Worm (Caenorhabditis elegans) whole organism, L4 larva: ENCODE measurements around the gene ZK1086.3.

ENCODE experiments used
- Y105C5A.15 ChIP-seq: fragments of 200-800 bp; sonication (Bioruptor generic); IDR thresholded peaks from 2 replicates; pipeline ENCODE4 v1.3.6; 2022; ENCODE audit warnings: missing genetic modification characterization, missing compliant biosample characterization
- ZK337.2 ChIP-seq: fragments of 200-800 bp; sonication (Bioruptor generic); IDR thresholded peaks from 2 replicates; pipeline ENCODE4 v1.3.6; 2022; ENCODE audit warnings: missing genetic modification reagents, missing genetic modification characterization, missing compliant biosample characterization
- aha-1 ChIP-seq: fragments of 150-350 bp; peaks from one replicate; lab custom pipeline; 2014; ENCODE audit warnings: missing biosample characterization, missing genetic modification characterization
- arid-1 ChIP-seq: fragments of 200-800 bp; sonication (Bioruptor generic); conservative IDR thresholded peaks from 2 replicates; pipeline ENCODE4 v1.3.6; 2022; ENCODE audit warnings: missing genetic modification reagents, missing genetic modification characterization, missing compliant biosample characterization
- ceh-20 ChIP-seq: fragments of 200-800 bp; sonication (Bioruptor generic); IDR thresholded peaks from 2 replicates; pipeline ENCODE4 v1.3.6; 2022; ENCODE audit warnings: missing genetic modification reagents, missing genetic modification characterization, missing compliant biosample characterization
- ceh-32 ChIP-seq: sonication (generic microtip); optimal IDR thresholded peaks from 2 replicates; lab custom pipeline; 2016; ENCODE audit warnings: mild to moderate bottlenecking, missing genetic modification characterization, missing compliant biosample characterization; ENCODE audit not compliant: poor library complexity
- ceh-82 ChIP-seq: sonication (generic microtip); optimal IDR thresholded peaks from 2 replicates; lab custom pipeline; 2017; ENCODE audit warnings: missing biosample characterization, missing genetic modification characterization
- cey-2 ChIP-seq: sonication (generic microtip); optimal IDR thresholded peaks from 3 replicates; lab custom pipeline; 2017; ENCODE audit warnings: missing genetic modification characterization, mild to moderate bottlenecking, missing compliant biosample characterization, antibody characterized with exemption, borderline replicate concordance; ENCODE audit not compliant: insufficient read depth
- ctbp-1 ChIP-seq: fragments of 200-800 bp; sonication (Bioruptor generic); IDR thresholded peaks from 2 replicates; pipeline ENCODE4 v1.3.6; 2022; ENCODE audit warnings: missing genetic modification reagents, missing genetic modification characterization, missing compliant biosample characterization
- daf-19 ChIP-seq: fragments of 200-800 bp; sonication (Bioruptor generic); conservative IDR thresholded peaks from 2 replicates; pipeline ENCODE4 v1.3.6; 2022; ENCODE audit warnings: missing genetic modification characterization, missing compliant biosample characterization
- dmd-6 ChIP-seq: fragments of 200-800 bp; sonication (Bioruptor generic); IDR thresholded peaks from 2 replicates; pipeline ENCODE4 v1.3.6; 2022; ENCODE audit warnings: missing genetic modification reagents, missing genetic modification characterization, missing compliant biosample characterization
- dve-1 ChIP-seq: sonication (generic microtip); optimal IDR thresholded peaks from 2 replicates; lab custom pipeline; 2017; ENCODE audit warnings: antibody characterized with exemption, mild to moderate bottlenecking, missing genetic modification characterization, missing compliant biosample characterization; ENCODE audit not compliant: insufficient read depth
- egl-43 ChIP-seq: fragments of 200-800 bp; sonication (Bioruptor generic); IDR thresholded peaks from 2 replicates; pipeline ENCODE4 v1.3.6; 2022; ENCODE audit warnings: missing genetic modification reagents, missing genetic modification characterization, missing compliant biosample characterization
- fos-1 ChIP-seq: fragments of 150-350 bp; optimal IDR thresholded peaks from 2 replicates; lab custom pipeline; 2014; ENCODE audit warnings: missing biosample characterization, missing genetic modification characterization
- hif-1 ChIP-seq, 2 experiments: sonication (generic microtip); optimal IDR thresholded peaks; 2 replicates each; lab custom pipeline; 2016 to 2017; ENCODE audit warnings: missing compliant biosample characterization in 2 of 2, missing genetic modification characterization in 2 of 2, missing genetic modification reagents in 2 of 2, missing genotype in 2 of 2, mild to moderate bottlenecking in 1 of 2
- hlh-11 ChIP-seq: fragments of 200-800 bp; sonication (Bioruptor generic); optimal IDR thresholded peaks from 2 replicates; lab custom pipeline; 2018; ENCODE audit warnings: mild to moderate bottlenecking, missing genetic modification characterization, missing compliant biosample characterization
- hlh-30 ChIP-seq: sonication (generic microtip); optimal IDR thresholded peaks from 2 replicates; lab custom pipeline; 2017; ENCODE audit warnings: antibody characterized with exemption, mild to moderate bottlenecking, missing genetic modification characterization, missing compliant biosample characterization; ENCODE audit not compliant: insufficient read depth
- hmg-1.1 ChIP-seq: fragments of 200-800 bp; sonication (Bioruptor generic); IDR thresholded peaks from 2 replicates; pipeline ENCODE4 v1.3.6; 2022; ENCODE audit warnings: missing genetic modification reagents, missing genetic modification characterization, missing compliant biosample characterization
- jun-1 ChIP-seq: fragments of 150-350 bp; optimal IDR thresholded peaks from 2 replicates; lab custom pipeline; 2014; ENCODE audit warnings: missing biosample characterization, missing genetic modification reagents, missing genetic modification characterization
- lin-1 ChIP-seq: fragments of 200-800 bp; sonication (Bioruptor generic); IDR thresholded peaks from 2 replicates; pipeline ENCODE4 v1.3.6; 2022; ENCODE audit warnings: missing genetic modification reagents, missing genetic modification characterization, missing compliant biosample characterization
- lin-29 ChIP-seq: fragments of 200-800 bp; sonication (Bioruptor generic); IDR thresholded peaks from 2 replicates; pipeline ENCODE4 v1.3.6; 2022; ENCODE audit warnings: missing genetic modification reagents, missing genetic modification characterization, missing compliant biosample characterization
- lin-39 ChIP-seq: fragments of 150-350 bp; optimal IDR thresholded peaks from 2 replicates; lab custom pipeline; 2014; ENCODE audit warnings: missing biosample characterization, missing genetic modification reagents, missing genetic modification characterization
- lir-3 ChIP-seq: sonication (generic microtip); optimal IDR thresholded peaks from 2 replicates; lab custom pipeline; 2016; ENCODE audit warnings: mild to moderate bottlenecking, missing genetic modification characterization, missing compliant biosample characterization
- lsy-2 ChIP-seq, 2 experiments: fragments of 150-350 bp in 1 of 2; sonication (generic microtip) in 1 of 2; optimal IDR thresholded peaks; 2 replicates each; lab custom pipeline; 2014 to 2017; ENCODE audit warnings: missing biosample characterization in 2 of 2, missing genetic modification characterization in 2 of 2
- mdl-1 ChIP-seq, 2 experiments: fragments of 150-350 bp in 1 of 2; sonication (generic microtip) in 1 of 2; optimal IDR thresholded peaks; 2 replicates each; lab custom pipeline; 2014 to 2017; ENCODE audit warnings: missing biosample characterization in 2 of 2, missing genetic modification characterization in 2 of 2
- mdt-29 ChIP-seq: fragments of 200-800 bp; sonication (Bioruptor generic); IDR thresholded peaks from 2 replicates; pipeline ENCODE4 v1.3.6; 2022; ENCODE audit warnings: missing genetic modification reagents, missing genetic modification characterization, missing compliant biosample characterization
- mep-1 ChIP-seq: fragments of 150-350 bp; sonication (generic microtip); optimal IDR thresholded peaks from 3 replicates; lab custom pipeline; 2014; ENCODE audit warnings: missing biosample characterization, missing genetic modification characterization
- mes-2 ChIP-seq: sonication (generic microtip); optimal IDR thresholded peaks from 2 replicates; lab custom pipeline; 2016; ENCODE audit warnings: missing genotype, mild to moderate bottlenecking, missing genetic modification characterization, missing compliant biosample characterization; ENCODE audit not compliant: poor library complexity, severe bottlenecking
- mxl-3 ChIP-seq: fragments of 200-800 bp; sonication (Bioruptor generic); optimal IDR thresholded peaks from 2 replicates; lab custom pipeline; 2018; ENCODE audit warnings: mild to moderate bottlenecking, missing genetic modification characterization, missing compliant biosample characterization
- nhr-11 ChIP-seq: fragments of 150-350 bp; optimal IDR thresholded peaks from 2 replicates; lab custom pipeline; 2014; ENCODE audit warnings: missing biosample characterization, missing genetic modification characterization
- nhr-237 ChIP-seq: sonication (generic microtip); optimal IDR thresholded peaks from 2 replicates; lab custom pipeline; 2017; ENCODE audit warnings: missing biosample characterization, missing genetic modification characterization
- nhr-28 ChIP-seq: fragments of 150-350 bp; optimal IDR thresholded peaks from 2 replicates; lab custom pipeline; 2014; ENCODE audit warnings: missing biosample characterization, missing genetic modification characterization
- nhr-41 ChIP-seq: fragments of 200-800 bp; sonication (Bioruptor generic); IDR thresholded peaks from 2 replicates; pipeline ENCODE4 v1.3.6; 2022; ENCODE audit warnings: missing genetic modification reagents, missing genetic modification characterization, missing compliant biosample characterization
- nhr-48 ChIP-seq: sonication (generic microtip); optimal IDR thresholded peaks from 2 replicates; lab custom pipeline; 2016; ENCODE audit warnings: mild to moderate bottlenecking, missing genetic modification characterization, missing compliant biosample characterization
- nhr-6 ChIP-seq: fragments of 150-350 bp; optimal IDR thresholded peaks from 2 replicates; lab custom pipeline; 2014; ENCODE audit warnings: missing biosample characterization, missing genetic modification characterization
- nhr-77 ChIP-seq: fragments of 150-350 bp; optimal IDR thresholded peaks from 2 replicates; lab custom pipeline; 2014; ENCODE audit warnings: missing biosample characterization, missing genetic modification characterization
- pqm-1 ChIP-seq: sonication (generic microtip); optimal IDR thresholded peaks from 2 replicates; lab custom pipeline; 2017; ENCODE audit warnings: missing biosample characterization, missing genetic modification characterization
- rbr-2 ChIP-seq: sonication (generic microtip); optimal IDR thresholded peaks from 2 replicates; lab custom pipeline; 2016; ENCODE audit warnings: missing genotype, missing genetic modification characterization, missing compliant biosample characterization
- sdz-12 ChIP-seq: fragments of 200-800 bp; sonication (Bioruptor generic); optimal IDR thresholded peaks from 2 replicates; lab custom pipeline; 2018; ENCODE audit warnings: mild to moderate bottlenecking, missing genetic modification characterization, missing compliant biosample characterization
- skn-1 ChIP-seq: fragments of 150-350 bp; optimal IDR thresholded peaks from 2 replicates; lab custom pipeline; 2014; ENCODE audit warnings: missing biosample characterization, missing genetic modification characterization
- tra-1 ChIP-seq: fragments of 200-800 bp; sonication (Bioruptor generic); IDR thresholded peaks from 2 replicates; pipeline ENCODE4 v1.3.6; 2022; ENCODE audit warnings: missing genetic modification reagents, missing genetic modification characterization, missing compliant biosample characterization
- unc-62 ChIP-seq, 3 experiments: fragments of 150-350 bp in 1 of 3; sonication (generic microtip); optimal IDR thresholded peaks in 2 of 3; peaks in 1 of 3; 1 replicate in 1 of 3; 2 replicates in 2 of 3; lab custom pipeline; 2014 to 2017; ENCODE audit warnings: missing biosample characterization in 3 of 3, missing genetic modification characterization in 3 of 3, missing genetic modification reagents in 3 of 3, missing genotype in 1 of 3
- zip-2 ChIP-seq: fragments of 150-350 bp; optimal IDR thresholded peaks from 2 replicates; lab custom pipeline; 2014; ENCODE audit warnings: missing biosample characterization, missing genetic modification characterization
- ztf-7 ChIP-seq: fragments of 150-350 bp; optimal IDR thresholded peaks from 2 replicates; lab custom pipeline; 2014; ENCODE audit warnings: missing biosample characterization, missing genetic modification characterization

The ZK1086.3 gene

DNA sequence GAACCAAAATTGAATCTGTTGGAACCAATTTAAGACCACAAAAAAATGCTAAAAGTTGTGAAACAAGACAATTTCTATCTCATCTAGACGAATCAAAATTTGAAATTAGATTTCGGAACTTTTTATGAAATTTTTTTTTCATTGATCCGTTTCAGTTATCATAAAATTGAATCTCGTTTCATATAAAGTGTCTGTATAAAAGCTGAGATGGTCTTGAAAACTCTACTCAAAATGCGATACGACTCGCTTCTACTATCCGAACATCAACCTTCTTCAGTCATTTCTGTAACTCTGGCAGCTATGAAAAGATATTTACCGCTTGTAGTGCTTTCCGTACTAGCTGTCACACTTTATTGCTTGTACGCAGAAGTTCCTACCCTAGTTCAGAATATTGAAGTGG lies at the start of gene ZK1086.3:
TSS of gene ZK1086.3 (plus strand) at position 301 of the 400 bp plus-strand sequence.
- TF ChIP-seq zip-2 (no peak), ztf-7 (tag; lab: Kevin White, UChicago) (no peak), fos-1 (tag; lab: Kevin White, UChicago) (no peak), ZK337.2 (GFP tag; lab: Robert Waterston, UW) (no peak), nhr-41 (GFP tag; lab: Robert Waterston, UW) (no peak), lin-39 (tag; lab: Kevin White, UChicago) (no peak), nhr-48 (no peak), jun-1 (tag; lab: Kevin White, UChicago) (no peak), hlh-11 (tag; lab: Kevin White, UChicago) (no peak), mxl-3 (no peak)

DNA sequence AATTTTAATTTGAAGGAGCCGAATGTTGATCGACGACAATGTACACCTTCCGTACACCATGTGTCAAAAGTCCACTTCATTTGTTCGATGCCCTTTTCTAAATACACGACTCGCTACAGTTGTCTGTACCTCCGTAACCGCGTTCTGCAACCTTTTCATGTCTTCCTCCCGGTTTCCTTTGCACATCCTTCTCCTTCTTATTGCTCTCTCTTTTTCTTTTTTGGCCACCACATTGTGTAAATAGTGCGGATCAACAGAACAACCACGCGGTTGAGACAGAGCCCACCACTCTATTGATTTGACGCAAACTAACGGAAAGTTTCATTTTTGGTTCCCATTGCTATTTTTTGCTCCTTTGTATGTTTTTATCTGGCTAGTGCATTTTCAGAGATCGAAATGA lies 47.3 kb upstream of the ZK1086.3 start:
- no peak for TF ChIP-seq lin-1
- no peak for TF ChIP-seq nhr-77
- TF ChIP-seq ctbp-1: no peak
- TF ChIP-seq skn-1 (tag; lab: Kevin White, UChicago): no peak
- TF ChIP-seq ceh-32 (tag; lab: Kevin White, UChicago): no peak
- TF ChIP-seq Y105C5A.15 (GFP tag; lab: Robert Waterston, UW): no peak
- TF ChIP-seq hmg-1.1 (GFP tag; lab: Robert Waterston, UW): no peak

DNA sequence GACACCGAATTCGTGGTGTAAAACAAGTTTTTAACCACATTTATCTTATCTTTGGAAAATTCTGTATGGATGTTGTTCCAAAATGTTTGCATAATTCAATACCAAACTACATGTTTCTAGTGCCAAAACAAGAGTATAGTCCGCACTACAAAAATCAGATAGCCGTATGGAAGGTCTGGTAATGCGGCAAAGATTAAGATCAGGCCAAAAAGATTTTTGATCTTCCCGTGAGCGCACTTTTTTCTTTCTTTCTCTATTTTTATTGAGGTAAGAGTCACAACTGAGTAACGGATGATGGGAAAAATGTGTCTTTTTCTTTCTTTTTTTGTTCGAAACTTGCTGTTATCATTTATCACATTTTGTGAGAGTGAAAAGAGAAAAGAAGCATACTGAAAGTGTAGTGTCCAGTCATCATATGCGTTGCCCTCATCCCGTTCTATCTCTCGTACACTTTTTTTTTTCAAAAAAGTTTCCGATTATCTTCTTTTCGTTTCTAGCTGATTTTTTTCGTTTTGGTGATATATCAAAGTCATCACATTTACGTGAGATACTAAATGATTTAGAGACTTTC lies 46.0 kb upstream of the ZK1086.3 start:
- TF ChIP-seq nhr-11 (tag; lab: Kevin White, UChicago) (peak; percentile 67), lir-3 (tag; lab: Kevin White, UChicago) (no peak), cey-2 (tag; lab: Kevin White, UChicago) (no peak), egl-43 (no peak), unc-62 (GFP tag; optimal IDR thresholded peaks at IDR 0.05 in 1 of 2; lab: Kevin White, UChicago) (no peak), unc-62 (tag; optimal IDR thresholded peaks at IDR 0.05; lab: Kevin White, UChicago) (no peak), sdz-12 (no peak), rbr-2 (no peak), hlh-30 (tag; lab: Kevin White, UChicago) (peak; percentile 63), aha-1 (tag; lab: Kevin White, UChicago) (peak; percentile 42), tra-1 (GFP tag; lab: Robert Waterston, UW) (peak; percentile 75), ceh-20 (GFP tag; lab: Robert Waterston, UW) (peak; percentile 47; the same call in 1 of the 2 replicates), nhr-237 (tag; lab: Kevin White, UChicago) (no peak), hif-1 (tag; optimal IDR thresholded peaks at IDR 0.05; lab: Kevin White, UChicago) (peak in 1 of 2 experiments; percentile 47), mes-2 (tag; lab: Kevin White, UChicago) (no peak), skn-1 (tag; lab: Kevin White, UChicago) (no peak), lin-29 (no peak), mxl-3 (peak; percentile 68), dmd-6 (GFP tag; lab: Robert Waterston, UW) (peak; percentile 84), daf-19 (GFP tag; lab: Robert Waterston, UW) (no peak), arid-1 (GFP tag; lab: Robert Waterston, UW) (no peak), nhr-6 (tag; lab: Kevin White, UChicago) (peak; percentile 34), mdt-29 (GFP tag; lab: Robert Waterston, UW) (no peak), mdl-1 (tag; optimal IDR thresholded peaks at IDR 0.05; lab: Kevin White, UChicago) (peak in 1 of 2 experiments; percentile 32), lsy-2 (tag; optimal IDR thresholded peaks at IDR 0.05; lab: Kevin White, UChicago) (peak in 1 of 2 experiments; percentile 41), lin-1 (no peak), dve-1 (tag; lab: Kevin White, UChicago) (peak; percentile 8), nhr-48 (peak; percentile 70), mep-1 (tag; lab: Kevin White, UChicago) (peak; percentile 26), pqm-1 (tag; lab: Kevin White, UChicago) (peak; percentile 38), nhr-28 (tag; lab: Kevin White, UChicago) (peak; percentile 95), ctbp-1 (peak; percentile 40; the same call in 1 of the 2 replicates), hlh-11 (tag; lab: Kevin White, UChicago) (peak; percentile 84), ceh-82 (tag; lab: Kevin White, UChicago) (no peak)
